Fruit fly (Drosophila melanogaster): ENCODE data around the gene Zaf1.

DNA sequence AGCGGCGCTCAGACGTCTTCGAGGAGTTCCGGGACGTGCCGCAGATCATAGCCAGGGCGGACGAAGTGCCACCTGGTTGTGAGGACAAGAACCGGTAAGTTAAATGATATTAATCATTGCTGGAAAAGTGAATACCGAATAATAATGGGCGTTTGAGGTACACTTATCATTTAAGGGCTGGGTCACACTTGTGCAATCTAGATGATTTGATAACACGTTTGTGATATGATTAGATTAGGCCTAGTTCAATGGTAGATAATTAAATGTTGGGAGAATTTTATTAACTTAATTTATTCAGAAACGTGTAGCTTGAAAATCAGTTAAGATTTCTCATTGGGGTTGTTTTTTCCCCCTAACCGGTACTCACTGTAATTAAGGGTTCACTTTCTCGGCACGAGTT, 45.4 kb upstream of the Zaf1 start:
- TF ChIP-seq EcR (GFP tag; optimal IDR thresholded peaks at IDR 0.05) (no peak), CG8478 (optimal IDR thresholded peaks at IDR 0.05) (no peak)
